Fruit fly (Drosophila melanogaster) whole organism, embryonic: ENCODE measurements around the gene Ir93a.

Source experiments
- Awh ChIP-seq: fragments of 200-800 bp; sonication (Bioruptor generic); IDR thresholded peaks from 2 replicates; pipeline ENCODE4, ENCODE4 v1.3.6; 2022; ENCODE audit warnings: missing biosample characterization, missing genetic modification characterization
- Bdp1 ChIP-seq: fragments of 200-800 bp; sonication (Bioruptor generic); optimal IDR thresholded peaks from 3 replicates; lab custom pipeline; 2016; ENCODE audit warnings: missing biosample characterization, missing genetic modification characterization
- CG10147 ChIP-seq: fragments of 200-800 bp; sonication (Bioruptor generic); optimal IDR thresholded peaks from 2 replicates; lab custom pipeline; 2019; ENCODE audit warnings: missing biosample characterization, mild to moderate bottlenecking, missing genetic modification characterization, moderate library complexity
- CG10274 ChIP-seq: fragments of 200-800 bp; sonication (Bioruptor generic); optimal IDR thresholded peaks from 3 replicates; lab custom pipeline; 2017; ENCODE audit warnings: missing biosample characterization, mild to moderate bottlenecking, missing genetic modification characterization
- CG10431 ChIP-seq: fragments of 200-800 bp; sonication (Bioruptor generic); optimal IDR thresholded peaks from 3 replicates; lab custom pipeline; 2018; ENCODE audit warnings: missing biosample characterization, mild to moderate bottlenecking, missing genetic modification characterization
- CG11504 ChIP-seq: fragments of 200-800 bp; sonication (Bioruptor generic); optimal IDR thresholded peaks from 3 replicates; lab custom pipeline; 2019; ENCODE audit warnings: missing biosample characterization, mild to moderate bottlenecking, missing genetic modification characterization, moderate library complexity
- CG13424 ChIP-seq: fragments of 200-800 bp; sonication (Bioruptor generic); optimal IDR thresholded peaks from 2 replicates; lab custom pipeline; 2019; ENCODE audit warnings: missing biosample characterization, mild to moderate bottlenecking, missing genetic modification characterization, moderate library complexity
- CG14667 ChIP-seq: fragments of 200-800 bp; sonication (Bioruptor generic); IDR thresholded peaks from 2 replicates; pipeline ENCODE4 v1.3.6; 2022; ENCODE audit warnings: missing biosample characterization, missing genetic modification characterization
- CG14860 ChIP-seq: fragments of 200-800 bp; sonication (Bioruptor generic); IDR thresholded peaks from 3 replicates; pipeline ENCODE4 v1.3.6; 2022; ENCODE audit warnings: missing biosample characterization, missing genetic modification characterization; ENCODE audit not compliant: partially characterized antibody
- CG15514 ChIP-seq: fragments of 200-800 bp; sonication (Bioruptor generic); optimal IDR thresholded peaks from 3 replicates; lab custom pipeline; 2017; ENCODE audit warnings: missing biosample characterization, missing genetic modification characterization, mild to moderate bottlenecking, moderate library complexity, missing genetic modification reagents
- CG15696 ChIP-seq: fragments of 200-800 bp; sonication (Bioruptor generic); optimal IDR thresholded peaks from 2 replicates; lab custom pipeline; 2019; ENCODE audit warnings: missing biosample characterization, mild to moderate bottlenecking, missing genetic modification characterization, moderate library complexity
- CG17612 ChIP-seq: fragments of 200-800 bp; sonication (Bioruptor generic); IDR thresholded peaks from 2 replicates; pipeline ENCODE4 v1.3.6; 2022; ENCODE audit warnings: missing biosample characterization, missing genetic modification characterization
- CG1792 ChIP-seq: fragments of 200-800 bp; sonication (Bioruptor generic); optimal IDR thresholded peaks from 2 replicates; lab custom pipeline; 2016; ENCODE audit warnings: missing biosample characterization, missing genetic modification characterization
- CG2116 ChIP-seq: fragments of 200-800 bp; sonication (Bioruptor generic); optimal IDR thresholded peaks from 3 replicates; lab custom pipeline; 2018; ENCODE audit warnings: missing biosample characterization, mild to moderate bottlenecking, missing genetic modification characterization
- CG30020 ChIP-seq: fragments of 200-800 bp; optimal IDR thresholded peaks from 2 replicates; lab custom pipeline; 2019; ENCODE audit warnings: missing biosample characterization, mild to moderate bottlenecking, missing genetic modification characterization, moderate library complexity
- CG31224 ChIP-seq: fragments of 200-800 bp; sonication (Bioruptor generic); IDR thresholded peaks from 2 replicates; pipeline ENCODE4 v1.3.6; 2022; ENCODE audit warnings: missing biosample characterization, missing genetic modification characterization
- CG32532 ChIP-seq: fragments of 200-800 bp; sonication (Bioruptor generic); IDR thresholded peaks from 2 replicates; pipeline ENCODE4 v1.3.6; 2022; ENCODE audit warnings: missing biosample characterization, missing genetic modification characterization
- CG33557 ChIP-seq: fragments of 200-800 bp; sonication (Bioruptor generic); optimal IDR thresholded peaks from 2 replicates; lab custom pipeline; 2019; ENCODE audit warnings: missing biosample characterization, mild to moderate bottlenecking, missing genetic modification characterization, moderate library complexity
- CG4360 ChIP-seq: fragments of 200-800 bp; sonication (Bioruptor generic); IDR thresholded peaks from 2 replicates; pipeline ENCODE4 v1.3.6; 2022; ENCODE audit warnings: missing biosample characterization, missing genetic modification characterization
- CG4617 ChIP-seq: fragments of 200-800 bp; sonication (Bioruptor generic); optimal IDR thresholded peaks from 3 replicates; lab custom pipeline; 2016; ENCODE audit warnings: missing biosample characterization, missing genetic modification characterization, borderline replicate concordance
- CG5245 ChIP-seq: fragments of 200-800 bp; sonication (Bioruptor generic); optimal IDR thresholded peaks from 3 replicates; lab custom pipeline; 2016; ENCODE audit warnings: missing biosample characterization, missing genetic modification characterization
- CG6254 ChIP-seq: fragments of 200-800 bp; sonication (Bioruptor generic); optimal IDR thresholded peaks from 3 replicates; lab custom pipeline; 2017; ENCODE audit warnings: mild to moderate bottlenecking, missing biosample characterization, missing genetic modification reagents, missing genetic modification characterization
- CG6654 ChIP-seq: fragments of 200-800 bp; sonication (Bioruptor generic); optimal IDR thresholded peaks from 2 replicates; lab custom pipeline; 2017; ENCODE audit warnings: missing biosample characterization, mild to moderate bottlenecking, missing genetic modification characterization
- CG7786 ChIP-seq: fragments of 200-800 bp; sonication (Bioruptor generic); optimal IDR thresholded peaks from 2 replicates; lab custom pipeline; 2016; ENCODE audit warnings: missing biosample characterization, missing genetic modification characterization
- CG8359 ChIP-seq: fragments of 200-800 bp; sonication (Bioruptor generic); optimal IDR thresholded peaks from 2 replicates; lab custom pipeline; 2017; ENCODE audit warnings: missing biosample characterization, mild to moderate bottlenecking, missing genetic modification characterization, borderline replicate concordance
- CG9817 ChIP-seq: fragments of 200-800 bp; sonication (Bioruptor generic); optimal IDR thresholded peaks from 2 replicates; lab custom pipeline; 2018; ENCODE audit warnings: missing biosample characterization, mild to moderate bottlenecking, missing genetic modification characterization, moderate library complexity
- D ChIP-seq, 2 experiments: fragments of 200-800 bp in 1 of 2; fragments of >200 bp in 1 of 2; sonication (Bioruptor generic) in 1 of 2; optimal IDR thresholded peaks; 2 replicates in 1 of 2; 3 replicates in 1 of 2; lab custom pipeline; 2017; ENCODE audit warnings: mild to moderate bottlenecking in 1 of 2, missing biosample characterization in 1 of 2, missing genetic modification characterization in 1 of 2, missing genetic modification reagents in 1 of 2
- Dad ChIP-seq: fragments of 200-800 bp; sonication (Bioruptor generic); optimal IDR thresholded peaks from 3 replicates; lab custom pipeline; 2016; ENCODE audit warnings: missing biosample characterization, missing genetic modification characterization
- Dref ChIP-seq: fragments of 200-800 bp; sonication (Bioruptor generic); IDR thresholded peaks from 2 replicates; pipeline ENCODE4 v1.3.6; 2022; ENCODE audit warnings: missing biosample characterization, missing genetic modification characterization
- HLH3B ChIP-seq: fragments of 200-800 bp; sonication (Bioruptor generic); IDR thresholded peaks from 2 replicates; pipeline ENCODE4 v1.3.6; 2022; ENCODE audit warnings: missing biosample characterization, missing genetic modification characterization
- Hand ChIP-seq: fragments of 200-800 bp; sonication (Bioruptor generic); optimal IDR thresholded peaks from 2 replicates; lab custom pipeline; 2017; ENCODE audit warnings: mild to moderate bottlenecking, missing biosample characterization, missing genetic modification reagents, missing genetic modification characterization
- MESR4 ChIP-seq: fragments of 200-800 bp; sonication (Bioruptor generic); optimal IDR thresholded peaks from 2 replicates; lab custom pipeline; 2018; ENCODE audit warnings: missing biosample characterization, mild to moderate bottlenecking, missing genetic modification characterization, moderate library complexity
- Pdp1 ChIP-seq, 2 experiments: fragments of 200-800 bp; sonication (Bioruptor generic); optimal IDR thresholded peaks; 3 replicates each; lab custom pipeline; 2016; ENCODE audit warnings: missing biosample characterization in 2 of 2, missing genetic modification characterization in 2 of 2, mild to moderate bottlenecking in 1 of 2, moderate library complexity in 1 of 2
- Six4 ChIP-seq: fragments of 200-800 bp; sonication (Bioruptor generic); optimal IDR thresholded peaks from 2 replicates; lab custom pipeline; 2016; ENCODE audit warnings: missing biosample characterization, missing genetic modification characterization
- Taf1 ChIP-seq: fragments of 200-800 bp; sonication (Bioruptor generic); IDR thresholded peaks from 2 replicates; pipeline ENCODE4 v1.3.6; 2022; ENCODE audit warnings: missing biosample characterization, missing genetic modification characterization
- Usf ChIP-seq: fragments of 200-800 bp; sonication (Bioruptor generic); optimal IDR thresholded peaks from 2 replicates; lab custom pipeline; 2017; ENCODE audit warnings: missing genotype, missing biosample characterization, missing genetic modification characterization
- aop ChIP-seq: fragments of 200-800 bp; sonication (Bioruptor generic); IDR thresholded peaks from 2 replicates; pipeline ENCODE4 v1.3.6; 2022; ENCODE audit warnings: missing biosample characterization, missing genetic modification characterization
- bsh ChIP-seq, 2 experiments: fragments of 200-800 bp; sonication (Bioruptor generic); optimal IDR thresholded peaks; 2 replicates each; lab custom pipeline; 2017 to 2018; ENCODE audit warnings: mild to moderate bottlenecking in 2 of 2, missing biosample characterization in 2 of 2, missing genetic modification characterization in 2 of 2, moderate library complexity in 1 of 2
- croc ChIP-seq: fragments of 200-800 bp; sonication (Bioruptor generic); conservative IDR thresholded peaks from 3 replicates; pipeline ENCODE4 v1.3.6; 2022; ENCODE audit warnings: missing biosample characterization, missing genetic modification characterization
- da ChIP-seq: fragments of 200-800 bp; sonication (Bioruptor generic); optimal IDR thresholded peaks from 2 replicates; lab custom pipeline; 2016; ENCODE audit warnings: missing biosample characterization, missing genetic modification characterization
- dan ChIP-seq: fragments of 200-800 bp; sonication (Bioruptor generic); IDR thresholded peaks from 2 replicates; pipeline ENCODE4 v1.3.6; 2022; ENCODE audit warnings: missing biosample characterization, missing genetic modification characterization
- fu2 ChIP-seq: fragments of 200-800 bp; sonication (Bioruptor generic); optimal IDR thresholded peaks from 2 replicates; lab custom pipeline; 2016; ENCODE audit warnings: missing biosample characterization, missing genetic modification characterization
- grau ChIP-seq: fragments of 200-800 bp; optimal IDR thresholded peaks from 3 replicates; lab custom pipeline; 2019; ENCODE audit warnings: missing biosample characterization, mild to moderate bottlenecking, missing genetic modification characterization, moderate library complexity
- insv ChIP-seq, 2 experiments: fragments of 200-800 bp; sonication (Bioruptor generic); optimal IDR thresholded peaks; 3 replicates each; lab custom pipeline; 2016 to 2018; ENCODE audit warnings: missing biosample characterization in 2 of 2, missing genetic modification characterization in 2 of 2
- lilli ChIP-seq: fragments of 200-800 bp; sonication (Bioruptor generic); optimal IDR thresholded peaks from 3 replicates; lab custom pipeline; 2016; ENCODE audit warnings: missing biosample characterization, missing genetic modification characterization
- onecut ChIP-seq: fragments of 200-800 bp; sonication (Bioruptor generic); IDR thresholded peaks from 2 replicates; pipeline ENCODE4 v1.3.6; 2022; ENCODE audit warnings: missing biosample characterization, missing genetic modification characterization
- pnt ChIP-seq: fragments of 200-800 bp; sonication (Bioruptor generic); optimal IDR thresholded peaks from 3 replicates; lab custom pipeline; 2016; ENCODE audit warnings: missing biosample characterization, missing genetic modification characterization
- row ChIP-seq: fragments of 200-800 bp; sonication (Bioruptor generic); IDR thresholded peaks from 3 replicates; pipeline ENCODE4 v1.3.6; 2022; ENCODE audit warnings: missing biosample characterization, missing genetic modification characterization
- scrt ChIP-seq: fragments of 200-800 bp; sonication (Bioruptor generic); optimal IDR thresholded peaks from 2 replicates; lab custom pipeline; 2018; ENCODE audit warnings: missing biosample characterization, mild to moderate bottlenecking, missing genetic modification characterization, moderate library complexity
- tx ChIP-seq: fragments of 200-800 bp; sonication (Bioruptor generic); optimal IDR thresholded peaks from 2 replicates; lab custom pipeline; 2016; ENCODE audit warnings: missing biosample characterization, missing genetic modification characterization
- yki ChIP-seq: fragments of >200 bp; optimal IDR thresholded peaks from 3 replicates; lab custom pipeline; 2018

Ir93a gene

DNA sequence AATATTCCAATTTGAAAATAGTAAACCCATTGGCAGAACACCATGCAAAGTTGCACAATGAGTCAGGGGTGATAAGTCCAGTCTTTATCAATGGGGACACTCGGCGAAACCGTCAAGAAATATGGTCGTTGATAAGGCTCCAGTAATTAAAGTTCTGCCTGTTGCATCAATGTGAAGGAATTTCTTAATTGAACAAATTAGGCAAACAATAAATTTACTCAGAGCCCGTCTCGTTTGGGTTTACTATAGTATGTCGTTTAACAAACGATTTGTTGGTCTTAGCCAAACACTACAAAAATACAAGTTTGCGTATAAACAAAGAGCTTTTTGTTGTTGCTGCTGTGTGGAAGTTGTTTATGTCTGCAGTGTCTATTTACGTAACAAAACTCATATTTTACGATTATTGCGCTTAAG is 25.0 kb downstream of the Ir93a start (continued):
- no peak for TF ChIP-seq Dad (GFP tag; lab: Kevin White, UChicago)
- no peak for TF ChIP-seq CG8359 (GFP tag; lab: Kevin White, UChicago)
- TF ChIP-seq CG33557 (GFP tag; lab: Kevin White, UChicago) = no peak
- TF ChIP-seq Six4 (GFP tag; lab: Kevin White, UChicago) = no peak
- TF ChIP-seq CG6654 (GFP tag; lab: Kevin White, UChicago) = no peak
- no peak for TF ChIP-seq CG32532 (GFP tag; lab: Robert Waterston, UW)
- no peak for TF ChIP-seq Taf1 (GFP tag; lab: Robert Waterston, UW)
- TF ChIP-seq D (optimal IDR thresholded peaks at IDR 0.05; lab: Kevin White, UChicago) = no peak
- TF ChIP-seq D (GFP tag; optimal IDR thresholded peaks at IDR 0.05; lab: Kevin White, UChicago) = no peak
- no peak for TF ChIP-seq dan (GFP tag; lab: Robert Waterston, UW)
- no peak for TF ChIP-seq Hand (GFP tag; lab: Kevin White, UChicago)
- TF ChIP-seq Pdp1 (GFP tag; optimal IDR thresholded peaks at IDR 0.05; lab: Kevin White, UChicago) = peak; percentile 11 to 68
- no peak for TF ChIP-seq MESR4 (GFP tag; lab: Kevin White, UChicago)
- no peak for TF ChIP-seq Dref
- TF ChIP-seq CG10274 (GFP tag; lab: Kevin White, UChicago) = no peak
- TF ChIP-seq CG14860 (GFP tag; lab: Robert Waterston, UW) = no peak
- no peak for TF ChIP-seq da (GFP tag; lab: Kevin White, UChicago)
- TF ChIP-seq CG11504 (tag; lab: Kevin White, UChicago) = peak; percentile 40
- TF ChIP-seq CG6254 = no peak
- TF ChIP-seq pnt = no peak
- no peak for TF ChIP-seq aop (GFP tag; lab: Robert Waterston, UW)
- no peak for TF ChIP-seq CG14667 (GFP tag; lab: Robert Waterston, UW)
- peak in 1 of 2 experiments; percentile 44 for TF ChIP-seq bsh (GFP tag; optimal IDR thresholded peaks at IDR 0.05; lab: Kevin White, UChicago)
- TF ChIP-seq CG9817 = peak; percentile 36
- no peak for TF ChIP-seq tx (GFP tag; lab: Kevin White, UChicago)
- 0 out of 2 replicates have a peak, but pooled peaks have one; percentile 24 for TF ChIP-seq Awh (GFP tag; lab: Robert Waterston, UW)
- TF ChIP-seq CG15514 = peak; percentile 60
- no peak for TF ChIP-seq yki (lab: Kevin White, UChicago)
- no peak for TF ChIP-seq CG5245 (GFP tag; lab: Kevin White, UChicago)
- TF ChIP-seq CG10147 (GFP tag; lab: Kevin White, UChicago) = peak; percentile 33
- peak; percentile 31 for TF ChIP-seq CG10431 (GFP tag; lab: Kevin White, UChicago)
- TF ChIP-seq Usf (GFP tag; lab: Kevin White, UChicago) = no peak
- no peak for TF ChIP-seq CG4617 (GFP tag; lab: Kevin White, UChicago)
- TF ChIP-seq CG31224 = no peak
- no peak for TF ChIP-seq CG15696 (tag; lab: Kevin White, UChicago)
- peak; percentile 17 for TF ChIP-seq CG2116 (GFP tag; lab: Kevin White, UChicago)
- TF ChIP-seq Bdp1 = peak; percentile 32
- no peak for TF ChIP-seq onecut (GFP tag; lab: Robert Waterston, UW)
- TF ChIP-seq CG4360 = no peak
- peak; percentile 59 for TF ChIP-seq CG1792 (GFP tag; lab: Kevin White, UChicago)
- TF ChIP-seq insv (GFP tag; optimal IDR thresholded peaks at IDR 0.05; lab: Kevin White, UChicago) = no peak
- no peak for TF ChIP-seq fu2
- TF ChIP-seq scrt = peak; percentile 21
- no peak for TF ChIP-seq croc
- TF ChIP-seq HLH3B (GFP tag; lab: Robert Waterston, UW) = no peak
- TF ChIP-seq row (GFP tag; lab: Robert Waterston, UW) = 0 out of 3 replicates have a peak, but pooled peaks have one; percentile 9
- no peak for TF ChIP-seq lilli (GFP tag; lab: Kevin White, UChicago)
- TF ChIP-seq CG7786 = no peak
- TF ChIP-seq CG30020 (tag; lab: Kevin White, UChicago) = no peak
- no peak for TF ChIP-seq CG17612
- TF ChIP-seq CG13424 (tag; lab: Kevin White, UChicago) = peak; percentile 9
- TF ChIP-seq grau (tag; lab: Kevin White, UChicago) = peak; percentile 26
